Fruit fly (Drosophila melanogaster) whole organism, larva: ENCODE results near the gene CG44476.

Experiments used
- noc ChIP-seq: fragments of 200-800 bp; sonication (Bioruptor generic); optimal IDR thresholded peaks from 3 replicates; lab custom pipeline; 2019; ENCODE audit warnings: missing biosample characterization, mild to moderate bottlenecking, missing genetic modification characterization, moderate library complexity

The CG44476 gene

dm6 chr2L:18145253-18145652 is 32.3 kb upstream of the CG44476 start:
- TF ChIP-seq noc, result peak; percentile 70

- no peak for TF ChIP-seq noc
These were observed 31.4 kb upstream of the CG44476 start for dm6 chr2L:18144268-18144834.

- no peak for TF ChIP-seq noc
These were observed 30.2 kb upstream of the CG44476 start for dm6 chr2L:18143176-18143575.

dm6 chr2L:18141471-18142345 is 28.7 kb upstream of the CG44476 start:
- peak; percentile 78 for TF ChIP-seq noc

dm6 chr2L:18140544-18140943 is 27.6 kb upstream of the CG44476 start:
- no peak for TF ChIP-seq noc

dm6 chr2L:18137591-18138247 is 24.7 kb upstream of the CG44476 start, which contains the start of gene kel:
kel (minus strand) TSS chr2L:18138083.
- peak; percentile 49 for TF ChIP-seq noc

- peak; percentile 87 for TF ChIP-seq noc
These were observed 23.5 kb upstream of the CG44476 start for dm6 chr2L:18136427-18136857.

- TF ChIP-seq noc, result no peak
These were observed 21.6 kb upstream of the CG44476 start for dm6 chr2L:18134615-18135014.

dm6 chr2L:18125649-18126048 is 12.7 kb upstream of the CG44476 start, which contains the start of gene Grl36b:
Grl36b (minus strand) TSS chr2L:18125749.
- no peak for TF ChIP-seq noc

- TF ChIP-seq noc, result no peak
These were observed 9.9 kb upstream of the CG44476 start for dm6 chr2L:18122920-18123319.

- TF ChIP-seq noc, result no peak
These were observed 9.2 kb upstream of the CG44476 start for dm6 chr2L:18122231-18122551.

- TF ChIP-seq noc, result no peak
These were observed 8.6 kb upstream of the CG44476 start for dm6 chr2L:18121367-18122230.

dm6 chr2L:18119643-18120042 is 6.7 kb upstream of the CG44476 start, which contains the start of gene CG5758:
CG5758 (plus strand) TSS chr2L:18119995.
- TF ChIP-seq noc, result peak; percentile 18

dm6 chr2L:18115104-18115503 is 2.1 kb upstream of the CG44476 start:
- no peak for TF ChIP-seq noc

dm6 chr2L:18114176-18114703 is 1.3 kb upstream of the CG44476 start, which contains the start of gene CG15152:
CG15152 (plus strand) TSS chr2L:18114547.
- peak; percentile 6 for TF ChIP-seq noc

dm6 chr2L:18112435-18112834 is 544 bp downstream of the CG44476 start:
- no peak for TF ChIP-seq noc
